Worm (Caenorhabditis elegans) whole organism, L1 larva: ENCODE results near the gene ZK632.9.

Experiments used
- C34B4.2 ChIP-seq: sonication (generic microtip); optimal IDR thresholded peaks from 2 replicates; lab custom pipeline; 2017; ENCODE audit warnings: mild to moderate bottlenecking, missing genetic modification characterization, missing compliant biosample characterization
- aha-1 ChIP-seq: fragments of 150-350 bp; optimal IDR thresholded peaks from 2 replicates; lab custom pipeline; 2014; ENCODE audit warnings: missing biosample characterization, missing genetic modification characterization
- aly-2 ChIP-seq: fragments of 150-350 bp; optimal IDR thresholded peaks from 2 replicates; lab custom pipeline; 2014; ENCODE audit warnings: missing biosample characterization, missing genetic modification characterization
- ama-1 ChIP-seq: fragments of 150-350 bp; optimal IDR thresholded peaks from 2 replicates; lab custom pipeline; 2014
- blmp-1 ChIP-seq: fragments of 150-350 bp; optimal IDR thresholded peaks from 2 replicates; lab custom pipeline; 2014; ENCODE audit warnings: missing biosample characterization, missing genetic modification characterization
- ceh-8 ChIP-seq: fragments of 200-800 bp; sonication (Bioruptor generic); optimal IDR thresholded peaks from 2 replicates; lab custom pipeline; 2018; ENCODE audit warnings: mild to moderate bottlenecking, missing genetic modification characterization, moderate library complexity, missing compliant biosample characterization
- ceh-82 ChIP-seq, 3 experiments: fragments of 150-350 bp in 1 of 3; sonication (generic microtip) in 2 of 3; optimal IDR thresholded peaks; 2 replicates each; lab custom pipeline; 2014 to 2017; ENCODE audit warnings: missing biosample characterization in 3 of 3, missing genetic modification characterization in 3 of 3
- ceh-88 ChIP-seq: fragments of 200-800 bp; sonication (Bioruptor generic); IDR thresholded peaks from 2 replicates; pipeline ENCODE4 v1.3.6; 2022; ENCODE audit warnings: missing genetic modification characterization, missing compliant biosample characterization
- dpl-1 ChIP-seq, 3 experiments: fragments of 150-350 bp in 2 of 3; sonication (generic microtip) in 1 of 3; optimal IDR thresholded peaks; 2 replicates each; lab custom pipeline; 2014 to 2017; ENCODE audit warnings: missing biosample characterization in 3 of 3, missing genetic modification characterization in 3 of 3, missing genetic modification reagents in 3 of 3
- dsc-1 ChIP-seq: sonication (generic microtip); optimal IDR thresholded peaks from 2 replicates; lab custom pipeline; 2016; ENCODE audit warnings: mild to moderate bottlenecking, missing genetic modification characterization, missing compliant biosample characterization
- efl-1 ChIP-seq, 4 experiments: fragments of 150-350 bp; optimal IDR thresholded peaks in 3 of 4; peaks in 1 of 4; 1 replicate in 1 of 4; 2 replicates in 3 of 4; lab custom pipeline; 2014; ENCODE audit warnings: missing biosample characterization in 2 of 4, missing genetic modification characterization in 2 of 4, missing genetic modification reagents in 2 of 4
- efl-3 ChIP-seq: fragments of 200-800 bp; sonication (Bioruptor generic); optimal IDR thresholded peaks from 2 replicates; lab custom pipeline; 2018; ENCODE audit warnings: mild to moderate bottlenecking, missing genetic modification characterization, missing compliant biosample characterization
- egl-13 ChIP-seq: sonication (generic microtip); optimal IDR thresholded peaks from 2 replicates; lab custom pipeline; 2016; ENCODE audit warnings: missing genotype, missing genetic modification reagents, missing genetic modification characterization, missing compliant biosample characterization
- egl-27 ChIP-seq, 2 experiments: fragments of 150-350 bp in 1 of 2; sonication (generic microtip); optimal IDR thresholded peaks; 3 replicates each; lab custom pipeline; 2017 to 2018; ENCODE audit warnings: missing biosample characterization in 2 of 2, missing genetic modification characterization in 2 of 2, missing genetic modification reagents in 2 of 2
- elt-2 ChIP-seq: sonication (generic microtip); optimal IDR thresholded peaks from 2 replicates; lab custom pipeline; 2016; ENCODE audit warnings: missing genetic modification characterization, mild to moderate bottlenecking, inconsistent platforms, missing compliant biosample characterization, missing genetic modification reagents
- elt-3 ChIP-seq, 6 experiments: fragments of 150-350 bp in 1 of 6; sonication (generic microtip); optimal IDR thresholded peaks; 2 replicates each; lab custom pipeline; 2017 to 2018; ENCODE audit warnings: missing biosample characterization in 6 of 6, missing genetic modification characterization in 6 of 6, inconsistent platforms in 1 of 6
- fkh-4 ChIP-seq: sonication (generic microtip); optimal IDR thresholded peaks from 2 replicates; lab custom pipeline; 2016; ENCODE audit warnings: missing compliant biosample characterization, missing genetic modification characterization, borderline replicate concordance
- fos-1 ChIP-seq: fragments of 150-350 bp; optimal IDR thresholded peaks from 2 replicates; lab custom pipeline; 2014; ENCODE audit warnings: missing biosample characterization, missing genetic modification characterization
- hlh-17 ChIP-seq: fragments of 200-800 bp; sonication (Bioruptor generic); optimal IDR thresholded peaks from 2 replicates; lab custom pipeline; 2018; ENCODE audit warnings: missing genetic modification characterization, mild to moderate bottlenecking, missing compliant biosample characterization, moderate library complexity, borderline replicate concordance
- hlh-4 ChIP-seq: sonication (generic microtip); optimal IDR thresholded peaks from 2 replicates; lab custom pipeline; 2016; ENCODE audit warnings: mild to moderate bottlenecking, missing genetic modification characterization, missing compliant biosample characterization
- irx-1 ChIP-seq: sonication (generic microtip); optimal IDR thresholded peaks from 2 replicates; lab custom pipeline; 2016; ENCODE audit warnings: missing genetic modification characterization, missing compliant biosample characterization
- isw-1 ChIP-seq: fragments of 200-800 bp; sonication (Bioruptor generic); IDR thresholded peaks from 2 replicates; pipeline ENCODE4 v1.3.6; 2022; ENCODE audit warnings: missing genetic modification characterization, missing compliant biosample characterization
- jun-1 ChIP-seq: fragments of 150-350 bp; optimal IDR thresholded peaks from 2 replicates; lab custom pipeline; 2014; ENCODE audit warnings: missing biosample characterization, missing genetic modification reagents, missing genetic modification characterization
- lin-35 ChIP-seq, 2 experiments: fragments of 150-350 bp; optimal IDR thresholded peaks; 2 replicates each; lab custom pipeline; 2014; ENCODE audit warnings: missing biosample characterization in 2 of 2, missing genetic modification characterization in 2 of 2, missing genetic modification reagents in 2 of 2
- lin-39 ChIP-seq: fragments of 150-350 bp; optimal IDR thresholded peaks from 2 replicates; lab custom pipeline; 2014; ENCODE audit warnings: missing biosample characterization, missing genetic modification reagents, missing genetic modification characterization
- lir-3 ChIP-seq: sonication (generic microtip); optimal IDR thresholded peaks from 2 replicates; lab custom pipeline; 2016; ENCODE audit warnings: mild to moderate bottlenecking, missing genetic modification characterization, moderate library complexity, missing compliant biosample characterization; ENCODE audit not compliant: poor library complexity
- lsy-2 ChIP-seq, 2 experiments: fragments of 150-350 bp; optimal IDR thresholded peaks; 2 replicates each; lab custom pipeline; 2014; ENCODE audit warnings: missing biosample characterization in 2 of 2, missing genetic modification characterization in 2 of 2
- mef-2 ChIP-seq: fragments of 150-350 bp; optimal IDR thresholded peaks from 2 replicates; lab custom pipeline; 2014; ENCODE audit warnings: missing biosample characterization, missing genetic modification characterization
- mep-1 ChIP-seq: fragments of 150-350 bp; optimal IDR thresholded peaks from 2 replicates; lab custom pipeline; 2014; ENCODE audit warnings: missing biosample characterization, missing genetic modification characterization
- nhr-11 ChIP-seq: fragments of 150-350 bp; optimal IDR thresholded peaks from 2 replicates; lab custom pipeline; 2014; ENCODE audit warnings: missing biosample characterization, missing genetic modification characterization
- nhr-19 ChIP-seq: fragments of 200-800 bp; sonication (Bioruptor generic); conservative IDR thresholded peaks from 2 replicates; pipeline ENCODE4 v1.3.6; 2022; ENCODE audit warnings: missing genetic modification characterization, missing compliant biosample characterization
- nhr-20 ChIP-seq: sonication (generic microtip); optimal IDR thresholded peaks from 2 replicates; lab custom pipeline; 2016; ENCODE audit warnings: mild to moderate bottlenecking, missing genetic modification characterization, missing compliant biosample characterization
- nhr-28 ChIP-seq: fragments of 150-350 bp; optimal IDR thresholded peaks from 2 replicates; lab custom pipeline; 2014; ENCODE audit warnings: missing biosample characterization, missing genetic modification characterization
- nhr-47 ChIP-seq: sonication (generic microtip); optimal IDR thresholded peaks from 2 replicates; lab custom pipeline; 2016; ENCODE audit warnings: mild to moderate bottlenecking, missing genetic modification characterization, moderate library complexity, missing compliant biosample characterization
- nhr-76 ChIP-seq: sonication (generic microtip); optimal IDR thresholded peaks from 2 replicates; lab custom pipeline; 2017; ENCODE audit warnings: missing biosample characterization, missing genetic modification characterization
- nhr-84 ChIP-seq: sonication (generic microtip); optimal IDR thresholded peaks from 2 replicates; lab custom pipeline; 2017; ENCODE audit warnings: missing biosample characterization, missing genetic modification characterization
- nhr-85 ChIP-seq: sonication (generic microtip); peaks from one replicate; lab custom pipeline; 2016; ENCODE audit warnings: missing genetic modification characterization, inconsistent platforms, missing compliant biosample characterization
- nhr-90 ChIP-seq: sonication (generic microtip); optimal IDR thresholded peaks from 2 replicates; lab custom pipeline; 2016; ENCODE audit warnings: mild to moderate bottlenecking, missing genetic modification characterization, missing compliant biosample characterization; ENCODE audit not compliant: poor library complexity
- pag-3 ChIP-seq: sonication (generic microtip); optimal IDR thresholded peaks from 2 replicates; lab custom pipeline; 2017; ENCODE audit warnings: missing genetic modification characterization, mild to moderate bottlenecking, missing compliant biosample characterization, antibody characterized with exemption, borderline replicate concordance; ENCODE audit not compliant: insufficient read depth
- rnt-1 ChIP-seq: sonication (generic microtip); optimal IDR thresholded peaks from 2 replicates; lab custom pipeline; 2016; ENCODE audit warnings: mild to moderate bottlenecking, missing genetic modification characterization, moderate library complexity, missing compliant biosample characterization
- skn-1 ChIP-seq: fragments of 150-350 bp; optimal IDR thresholded peaks from 2 replicates; lab custom pipeline; 2014; ENCODE audit warnings: missing biosample characterization, missing genetic modification characterization
- snu-23 ChIP-seq: sonication (generic microtip); optimal IDR thresholded peaks from 2 replicates; lab custom pipeline; 2016; ENCODE audit warnings: missing genetic modification characterization, missing compliant biosample characterization
- sox-4 ChIP-seq: sonication (generic microtip); optimal IDR thresholded peaks from 2 replicates; lab custom pipeline; 2016; ENCODE audit warnings: missing genetic modification characterization, missing compliant biosample characterization
- sptf-1 ChIP-seq: fragments of 150-350 bp; optimal IDR thresholded peaks from 2 replicates; lab custom pipeline; 2014; ENCODE audit warnings: missing biosample characterization, missing genetic modification characterization
- sup-37 ChIP-seq: fragments of 200-800 bp; sonication (Bioruptor generic); optimal IDR thresholded peaks from 2 replicates; lab custom pipeline; 2018; ENCODE audit warnings: mild to moderate bottlenecking, missing genetic modification characterization, missing compliant biosample characterization
- swsn-7 ChIP-seq: sonication (generic microtip); optimal IDR thresholded peaks from 2 replicates; lab custom pipeline; 2016; ENCODE audit warnings: missing genetic modification characterization, missing compliant biosample characterization
- unc-130 ChIP-seq: fragments of 150-350 bp; optimal IDR thresholded peaks from 2 replicates; lab custom pipeline; 2017; ENCODE audit warnings: missing biosample characterization, missing genetic modification characterization, inconsistent platforms
- unc-30 ChIP-seq: sonication (generic microtip); optimal IDR thresholded peaks from 2 replicates; lab custom pipeline; 2017; ENCODE audit warnings: missing biosample characterization, missing genetic modification characterization
- unc-62 ChIP-seq: fragments of 150-350 bp; optimal IDR thresholded peaks from 2 replicates; lab custom pipeline; 2014; ENCODE audit warnings: missing biosample characterization, missing genetic modification reagents, missing genetic modification characterization
- unc-86 ChIP-seq: sonication (generic microtip); optimal IDR thresholded peaks from 2 replicates; lab custom pipeline; 2016; ENCODE audit warnings: missing genetic modification characterization, missing compliant biosample characterization
- unc-98 ChIP-seq: fragments of 200-800 bp; sonication (Bioruptor generic); IDR thresholded peaks from 2 replicates; pipeline ENCODE4 v1.3.6; 2022; ENCODE audit warnings: missing genetic modification characterization, missing compliant biosample characterization
- zip-4 ChIP-seq: fragments of 200-800 bp; sonication (Bioruptor generic); optimal IDR thresholded peaks from 2 replicates; lab custom pipeline; 2018; ENCODE audit warnings: mild to moderate bottlenecking, missing genetic modification characterization, moderate library complexity, missing compliant biosample characterization

ZK632.9 gene

ce11 chrIII:9798478-9799157, 26.6 kb downstream of the ZK632.9 start, which contains the start of gene ZK632.2 (continued):
- TF ChIP-seq elt-3 (tag; optimal IDR thresholded peaks at IDR 0.05; lab: Kevin White, UChicago) (no peak), egl-27 (tag; optimal IDR thresholded peaks at IDR 0.05; lab: Kevin White, UChicago) (no peak), mep-1 (tag; lab: Kevin White, UChicago) (no peak), rnt-1 (tag; lab: Kevin White, UChicago) (peak; percentile 68), mef-2 (tag; lab: Kevin White, UChicago) (no peak), unc-130 (tag; lab: Kevin White, UChicago) (no peak), lsy-2 (tag; optimal IDR thresholded peaks at IDR 0.05; lab: Kevin White, UChicago) (peak in 1 of 2 experiments; percentile 27), nhr-47 (tag; lab: Kevin White, UChicago) (no peak), pag-3 (no peak), nhr-90 (tag; lab: Kevin White, UChicago) (no peak), nhr-19 (no peak), unc-62 (no peak), nhr-28 (tag; lab: Kevin White, UChicago) (no peak), hlh-4 (tag; lab: Kevin White, UChicago) (no peak), ceh-82 (tag; optimal IDR thresholded peaks at IDR 0.05; lab: Kevin White, UChicago) (no peak), snu-23 (GFP tag; lab: Kevin White, UChicago) (peak; percentile 30), swsn-7 (tag; lab: Kevin White, UChicago) (no peak), blmp-1 (tag; lab: Kevin White, UChicago) (no peak), zip-4 (GFP tag; lab: Kevin White, UChicago) (no peak), nhr-76 (tag; lab: Kevin White, UChicago) (no peak), efl-3 (GFP tag; lab: Kevin White, UChicago) (no peak), nhr-84 (no peak), egl-13 (tag; lab: Kevin White, UChicago) (no peak), jun-1 (tag; lab: Kevin White, UChicago) (no peak), fkh-4 (tag; lab: Kevin White, UChicago) (peak; percentile 21), irx-1 (tag; lab: Kevin White, UChicago) (no peak), ama-1 (lab: Kevin White, UChicago) (no peak), unc-30 (no peak), ceh-8 (no peak), sup-37 (GFP tag; lab: Kevin White, UChicago) (no peak), lin-35 (GFP tag; optimal IDR thresholded peaks at IDR 0.05; lab: Kevin White, UChicago) (peak in 1 of 2 experiments; percentile 32), nhr-85 (tag; lab: Kevin White, UChicago) (peak; percentile 31), lin-39 (tag; lab: Kevin White, UChicago) (no peak), fos-1 (no peak), isw-1 (GFP tag; lab: Robert Waterston, UW) (no peak), efl-1 (optimal IDR thresholded peaks at IDR 0.05; lab: Kevin White, UChicago) (peak; percentile 1 to 27), efl-1 (GFP tag; optimal IDR thresholded peaks at IDR 0.05 in 1 of 2; lab: Kevin White, UChicago) (peak in 1 of 2 experiments; percentile 22), sptf-1 (tag; lab: Kevin White, UChicago) (no peak), nhr-20 (no peak), skn-1 (tag; lab: Kevin White, UChicago) (no peak), dsc-1 (tag; lab: Kevin White, UChicago) (no peak), unc-86 (no peak), hlh-17 (GFP tag; lab: Kevin White, UChicago) (no peak), sox-4 (tag; lab: Kevin White, UChicago) (no peak), lir-3 (peak; percentile 35), aha-1 (tag; lab: Kevin White, UChicago) (no peak), nhr-11 (tag; lab: Kevin White, UChicago) (no peak), unc-98 (GFP tag; lab: Robert Waterston, UW) (no peak), aly-2 (tag; lab: Kevin White, UChicago) (peak; percentile 32), elt-2 (tag; lab: Kevin White, UChicago) (no peak), dpl-1 (GFP tag; optimal IDR thresholded peaks at IDR 0.05; lab: Kevin White, UChicago) (peak in 1 of 3 experiments; percentile 43), C34B4.2 (no peak), ceh-88 (GFP tag; lab: Robert Waterston, UW) (no peak)
